Fruit fly (Drosophila melanogaster): ENCODE results near the gene CG13928.

Gene CG13928

DNA sequence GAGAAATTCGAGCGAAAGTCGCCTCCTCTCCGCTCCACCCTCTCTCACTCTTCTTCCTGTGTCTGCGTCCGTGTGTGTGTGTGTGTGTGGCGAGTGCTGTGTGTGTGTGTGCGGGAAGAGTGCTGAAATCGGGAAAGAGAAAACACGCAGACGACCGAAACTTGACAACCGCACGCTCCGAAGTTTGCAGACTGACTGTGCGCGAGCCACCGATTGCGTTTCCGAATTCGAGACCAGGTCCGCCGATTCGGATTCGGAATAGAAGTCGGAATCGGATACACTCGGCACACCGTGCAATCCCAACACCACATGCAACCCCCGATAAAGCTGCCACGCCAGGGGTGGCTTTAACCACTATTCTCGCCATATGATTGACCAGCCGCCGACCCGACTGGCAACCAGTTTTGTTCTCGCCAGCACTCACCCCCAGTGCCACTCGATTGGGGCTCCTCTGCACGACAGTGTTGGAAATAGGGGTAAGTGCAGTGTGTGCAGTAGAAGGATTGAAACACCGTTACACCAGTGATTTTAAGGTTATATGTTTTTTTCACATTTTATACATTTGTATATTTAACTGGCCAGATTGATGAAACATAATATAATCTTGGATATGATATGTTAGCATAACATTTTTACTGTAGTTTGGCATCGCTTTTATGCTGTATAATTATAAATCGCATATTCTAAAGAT is at the start of gene CG13928:
CG13928 (minus strand) TSS at position 202 of the 691 bp plus-strand sequence.
- TF ChIP-seq svp (GFP tag): peak; percentile 29
- TF ChIP-seq CG11762 (GFP tag; optimal IDR thresholded peaks at IDR 0.05; ENCODE audit: insufficient read depth): no peak

DNA sequence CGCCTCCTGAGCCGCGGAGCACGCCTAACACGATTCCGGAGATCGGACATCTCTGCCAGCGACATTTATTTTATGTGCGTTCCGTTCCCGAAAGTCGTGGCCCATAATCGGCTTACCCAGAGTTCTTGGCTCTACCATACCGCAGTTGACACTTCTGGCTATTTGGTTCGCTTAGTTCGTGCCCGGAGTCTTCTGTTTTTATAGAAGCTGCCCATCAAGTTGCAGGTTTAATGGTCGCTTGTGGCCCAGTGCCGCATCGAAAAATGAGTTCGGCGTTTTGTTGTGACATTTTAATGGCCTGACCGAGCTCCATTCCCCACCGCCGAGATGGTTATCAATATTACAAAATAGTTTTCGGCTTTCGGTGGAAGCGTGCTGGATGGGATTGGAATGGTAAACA is 48.0 kb upstream of the CG13928 start:
- TF ChIP-seq CG8319 (GFP tag; optimal IDR thresholded peaks at IDR 0.05) (no peak), CG6808 (GFP tag; optimal IDR thresholded peaks at IDR 0.05) (no peak), CG16779 (tag; optimal IDR thresholded peaks at IDR 0.05) (no peak), CG6163 (GFP tag; IDR thresholded peaks at IDR 0.05) (no peak), salr (GFP tag; optimal IDR thresholded peaks at IDR 0.05) (no peak), CG11902 (GFP tag; optimal IDR thresholded peaks at IDR 0.05) (no peak), ss (GFP tag; optimal IDR thresholded peaks at IDR 0.05) (no peak), CG6792 (GFP tag; optimal IDR thresholded peaks at IDR 0.05) (no peak), Hr4 (GFP tag; optimal IDR thresholded peaks at IDR 0.05) (no peak), eg (GFP tag; IDR thresholded peaks at IDR 0.05) (no peak), CG10631 (GFP tag; optimal IDR thresholded peaks at IDR 0.05) (no peak), Hr39 (GFP tag; optimal IDR thresholded peaks at IDR 0.05) (no peak), OdsH (GFP tag; optimal IDR thresholded peaks at IDR 0.05) (no peak), CG4318 (GFP tag; optimal IDR thresholded peaks at IDR 0.05) (no peak), Blimp-1 (GFP tag; optimal IDR thresholded peaks at IDR 0.05) (no peak)

DNA sequence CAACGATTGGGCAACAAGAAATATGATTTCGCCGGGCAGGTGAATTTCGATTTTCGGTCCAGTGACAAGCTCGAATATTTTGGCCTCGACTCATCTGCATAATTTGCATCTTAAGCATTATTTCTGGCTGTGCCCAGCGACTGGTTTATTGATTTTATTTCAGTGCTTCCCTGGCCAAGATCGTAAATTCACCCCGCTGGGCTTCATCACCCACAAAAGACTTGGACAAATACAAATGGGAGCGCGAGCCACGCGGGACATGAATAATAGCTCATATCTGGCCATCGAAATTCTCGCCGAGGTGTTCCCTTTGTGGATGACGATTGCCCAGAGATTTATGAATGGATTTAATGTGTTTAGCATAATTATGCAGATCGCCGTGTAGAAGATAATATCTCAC is 47.1 kb upstream of the CG13928 start:
- no peak for TF ChIP-seq pdm3 (GFP tag; optimal IDR thresholded peaks at IDR 0.05)
- TF ChIP-seq ss (GFP tag; optimal IDR thresholded peaks at IDR 0.05): no peak
- no peak for TF ChIP-seq Sox14 (GFP tag; optimal IDR thresholded peaks at IDR 0.05)
- no peak for TF ChIP-seq CG6808 (GFP tag; optimal IDR thresholded peaks at IDR 0.05)
- TF ChIP-seq salr (GFP tag; optimal IDR thresholded peaks at IDR 0.05): no peak

dm6 chr3L:1674381-1674780 is 46.2 kb upstream of the CG13928 start, which contains the start of gene CG7991:
CG7991 (plus strand) TSS chr3L:1674709.
- no peak for TF ChIP-seq CG9139 (GFP tag; optimal IDR thresholded peaks at IDR 0.05)
- peak; percentile 38; the same call in 1 of the 3 replicates for TF ChIP-seq CG6163 (GFP tag; IDR thresholded peaks at IDR 0.05)
- TF ChIP-seq Eip93F (GFP tag; optimal IDR thresholded peaks at IDR 0.05): no peak
- TF ChIP-seq ss (GFP tag; optimal IDR thresholded peaks at IDR 0.05): no peak
- TF ChIP-seq Eip78C (GFP tag): peak; percentile 14
- no peak for TF ChIP-seq Sox14 (GFP tag; optimal IDR thresholded peaks at IDR 0.05)
- TF ChIP-seq CG16779 (tag; optimal IDR thresholded peaks at IDR 0.05): no peak
- TF ChIP-seq Ets21C (GFP tag; optimal IDR thresholded peaks at IDR 0.05): no peak

- TF ChIP-seq CG6854 (GFP tag; optimal IDR thresholded peaks at IDR 0.05): no peak
- TF ChIP-seq Sox15 (GFP tag; optimal IDR thresholded peaks at IDR 0.05): no peak
- no peak for TF ChIP-seq ss (GFP tag; optimal IDR thresholded peaks at IDR 0.05)
- TF ChIP-seq CG6163 (GFP tag; IDR thresholded peaks at IDR 0.05): no peak
- TF ChIP-seq Lpt (GFP tag; optimal IDR thresholded peaks at IDR 0.05): no peak
- TF ChIP-seq salr (GFP tag; optimal IDR thresholded peaks at IDR 0.05): no peak
- TF ChIP-seq Sox102F (GFP tag; optimal IDR thresholded peaks at IDR 0.05): no peak
- no peak for TF ChIP-seq dsx (GFP tag; optimal IDR thresholded peaks at IDR 0.05; ENCODE audit: poor library complexity, severe bottlenecking)
- TF ChIP-seq Ets21C (GFP tag; optimal IDR thresholded peaks at IDR 0.05): no peak
- no peak for TF ChIP-seq CG11902 (GFP tag; optimal IDR thresholded peaks at IDR 0.05)
- no peak for TF ChIP-seq achi (GFP tag; optimal IDR thresholded peaks at IDR 0.05)
- no peak for TF ChIP-seq CG16779 (tag; optimal IDR thresholded peaks at IDR 0.05)
- no peak for TF ChIP-seq Hr38 (GFP tag; optimal IDR thresholded peaks at IDR 0.05)
- TF ChIP-seq CG1621 (tag; optimal IDR thresholded peaks at IDR 0.05): no peak
- TF ChIP-seq CG11294 (GFP tag; IDR thresholded peaks at IDR 0.05): no peak
- no peak for TF ChIP-seq CG10631 (GFP tag; optimal IDR thresholded peaks at IDR 0.05)
- TF ChIP-seq CG8632 (GFP tag; optimal IDR thresholded peaks at IDR 0.05): no peak
- TF ChIP-seq Hr4 (GFP tag; optimal IDR thresholded peaks at IDR 0.05): no peak
- no peak for TF ChIP-seq Gug (GFP tag; IDR thresholded peaks at IDR 0.05)
- no peak for TF ChIP-seq net (GFP tag; optimal IDR thresholded peaks at IDR 0.05)
Measured at dm6 chr3L:1672627-1673026, 44.5 kb upstream of the CG13928 start, which contains the start of gene CG13930. CG13930 (minus strand) TSS chr3L:1672727.

Data from whole organism, prepupa.